Fruit fly (Drosophila melanogaster) whole organism, embryonic: ENCODE results near the gene pHCl-2.
A peak's percentile ranks its signal among the peaks of the same experiment; 100 is the strongest.

Experiments used
- BEAF-32 ChIP-seq: fragments of 200-800 bp; sonication (Bioruptor generic); optimal IDR thresholded peaks from 3 replicates; lab custom pipeline; 2017; ENCODE audit warnings: missing biosample characterization, missing genetic modification characterization, mild to moderate bottlenecking, moderate library complexity, missing genetic modification reagents
- CG10267 ChIP-seq: fragments of 200-800 bp; sonication (Bioruptor generic); optimal IDR thresholded peaks from 2 replicates; lab custom pipeline; 2018; ENCODE audit warnings: missing biosample characterization, mild to moderate bottlenecking, missing genetic modification characterization, moderate library complexity
- CG11247 ChIP-seq: fragments of 200-800 bp; sonication (Bioruptor generic); IDR thresholded peaks from 2 replicates; pipeline ENCODE4 v1.3.6; 2022; ENCODE audit warnings: missing biosample characterization, missing genetic modification characterization
- CG12104 ChIP-seq: fragments of 200-800 bp; sonication (Bioruptor generic); optimal IDR thresholded peaks from 3 replicates; lab custom pipeline; 2016; ENCODE audit warnings: missing biosample characterization, missing genetic modification characterization
- CG12942 ChIP-seq: fragments of 200-800 bp; sonication (Bioruptor generic); optimal IDR thresholded peaks from 3 replicates; lab custom pipeline; 2016; ENCODE audit warnings: missing biosample characterization, missing genetic modification characterization
- CG14667 ChIP-seq: fragments of 200-800 bp; sonication (Bioruptor generic); IDR thresholded peaks from 2 replicates; pipeline ENCODE4 v1.3.6; 2022; ENCODE audit warnings: missing biosample characterization, missing genetic modification characterization
- CG14860 ChIP-seq: fragments of 200-800 bp; sonication (Bioruptor generic); IDR thresholded peaks from 3 replicates; pipeline ENCODE4 v1.3.6; 2022; ENCODE audit warnings: missing biosample characterization, missing genetic modification characterization; ENCODE audit not compliant: partially characterized antibody
- CG15514 ChIP-seq: fragments of 200-800 bp; sonication (Bioruptor generic); optimal IDR thresholded peaks from 3 replicates; lab custom pipeline; 2017; ENCODE audit warnings: missing biosample characterization, missing genetic modification characterization, mild to moderate bottlenecking, moderate library complexity, missing genetic modification reagents
- CG1603 ChIP-seq: fragments of 200-800 bp; sonication (Bioruptor generic); optimal IDR thresholded peaks from 2 replicates; lab custom pipeline; 2019; ENCODE audit warnings: missing biosample characterization, mild to moderate bottlenecking, missing genetic modification characterization, moderate library complexity
- CG17361 ChIP-seq: fragments of 200-800 bp; sonication (Bioruptor generic); IDR thresholded peaks from 3 replicates; pipeline ENCODE4 v1.3.6; 2022; ENCODE audit warnings: missing biosample characterization, missing genetic modification characterization
- CG17912 ChIP-seq: fragments of 200-800 bp; sonication (Bioruptor generic); optimal IDR thresholded peaks from 2 replicates; lab custom pipeline; 2018; ENCODE audit warnings: missing biosample characterization, mild to moderate bottlenecking, missing genetic modification characterization
- CG18619 ChIP-seq: fragments of 200-800 bp; sonication (Bioruptor generic); optimal IDR thresholded peaks from 3 replicates; lab custom pipeline; 2017; ENCODE audit warnings: missing biosample characterization, mild to moderate bottlenecking, missing genetic modification characterization
- CG2116 ChIP-seq: fragments of 200-800 bp; sonication (Bioruptor generic); optimal IDR thresholded peaks from 3 replicates; lab custom pipeline; 2018; ENCODE audit warnings: missing biosample characterization, mild to moderate bottlenecking, missing genetic modification characterization
- CG2678 ChIP-seq: fragments of 200-800 bp; sonication (Bioruptor generic); optimal IDR thresholded peaks from 3 replicates; lab custom pipeline; 2019; ENCODE audit warnings: missing biosample characterization, mild to moderate bottlenecking, missing genetic modification characterization, moderate library complexity
- CG2875 ChIP-seq: fragments of 200-800 bp; sonication (Bioruptor generic); optimal IDR thresholded peaks from 2 replicates; lab custom pipeline; 2017; ENCODE audit warnings: missing biosample characterization, mild to moderate bottlenecking, missing genetic modification characterization, missing genetic modification reagents
- CG34224 ChIP-seq: fragments of 200-800 bp; sonication (Bioruptor generic); IDR thresholded peaks from 3 replicates; pipeline ENCODE4 v1.3.6; 2022; ENCODE audit warnings: missing biosample characterization, missing genetic modification characterization; ENCODE audit not compliant: partially characterized antibody
- CG3995 ChIP-seq: fragments of 200-800 bp; sonication (Bioruptor generic); optimal IDR thresholded peaks from 3 replicates; lab custom pipeline; 2016; ENCODE audit warnings: missing biosample characterization, missing genetic modification characterization
- CG6654 ChIP-seq: fragments of 200-800 bp; sonication (Bioruptor generic); optimal IDR thresholded peaks from 2 replicates; lab custom pipeline; 2017; ENCODE audit warnings: missing biosample characterization, mild to moderate bottlenecking, missing genetic modification characterization
- CG7839 ChIP-seq: fragments of 200-800 bp; sonication (Bioruptor generic); optimal IDR thresholded peaks from 3 replicates; lab custom pipeline; 2018; ENCODE audit warnings: missing biosample characterization, mild to moderate bottlenecking, missing genetic modification characterization, moderate library complexity
- CG7963 ChIP-seq: fragments of 200-800 bp; sonication (Bioruptor generic); IDR thresholded peaks from 3 replicates; pipeline ENCODE4 v1.3.6; 2022; ENCODE audit warnings: missing biosample characterization, missing genetic modification characterization; ENCODE audit not compliant: partially characterized antibody
- CG9817 ChIP-seq: fragments of 200-800 bp; sonication (Bioruptor generic); optimal IDR thresholded peaks from 2 replicates; lab custom pipeline; 2018; ENCODE audit warnings: missing biosample characterization, mild to moderate bottlenecking, missing genetic modification characterization, moderate library complexity
- CkIIα-i1 ChIP-seq: fragments of 200-800 bp; sonication (Bioruptor generic); IDR thresholded peaks from 2 replicates; pipeline ENCODE4 v1.3.6; 2022; ENCODE audit warnings: missing biosample characterization, missing genetic modification characterization
- D19B ChIP-seq: fragments of 200-800 bp; sonication (Bioruptor generic); optimal IDR thresholded peaks from 2 replicates; lab custom pipeline; 2017; ENCODE audit warnings: missing biosample characterization, mild to moderate bottlenecking, missing genetic modification characterization
- Dad ChIP-seq: fragments of 200-800 bp; sonication (Bioruptor generic); optimal IDR thresholded peaks from 3 replicates; lab custom pipeline; 2016; ENCODE audit warnings: missing biosample characterization, missing genetic modification characterization
- Fer2 ChIP-seq: fragments of 200-800 bp; sonication (Bioruptor generic); optimal IDR thresholded peaks from 2 replicates; lab custom pipeline; 2018; ENCODE audit warnings: missing biosample characterization, mild to moderate bottlenecking, missing genetic modification characterization, moderate library complexity
- MESR4 ChIP-seq: fragments of 200-800 bp; sonication (Bioruptor generic); optimal IDR thresholded peaks from 2 replicates; lab custom pipeline; 2018; ENCODE audit warnings: missing biosample characterization, mild to moderate bottlenecking, missing genetic modification characterization, moderate library complexity
- MTF-1 ChIP-seq: fragments of 200-800 bp; sonication (Bioruptor generic); optimal IDR thresholded peaks from 2 replicates; lab custom pipeline; 2018; ENCODE audit warnings: missing biosample characterization, mild to moderate bottlenecking, missing genetic modification characterization, borderline replicate concordance
- Neu2 ChIP-seq: fragments of 200-800 bp; sonication (Bioruptor generic); optimal IDR thresholded peaks from 3 replicates; lab custom pipeline; 2016; ENCODE audit warnings: missing biosample characterization, missing genetic modification characterization, borderline replicate concordance
- Rx ChIP-seq: fragments of 200-800 bp; sonication (Bioruptor generic); IDR thresholded peaks from 2 replicates; pipeline ENCODE4 v1.3.6; 2022; ENCODE audit warnings: missing biosample characterization, missing genetic modification characterization
- Side ChIP-seq: fragments of 200-800 bp; sonication (Bioruptor generic); optimal IDR thresholded peaks from 2 replicates; lab custom pipeline; 2016; ENCODE audit warnings: missing biosample characterization, missing genetic modification characterization
- Spps ChIP-seq: fragments of 200-800 bp; sonication (Bioruptor generic); optimal IDR thresholded peaks from 2 replicates; lab custom pipeline; 2018; ENCODE audit warnings: missing biosample characterization, mild to moderate bottlenecking, missing genetic modification characterization
- TFAM ChIP-seq: fragments of 200-800 bp; sonication (Bioruptor generic); optimal IDR thresholded peaks from 2 replicates; lab custom pipeline; 2017; ENCODE audit warnings: missing biosample characterization, missing genetic modification characterization, inconsistent platforms
- YL-1 ChIP-seq: fragments of 200-800 bp; sonication (Bioruptor generic); optimal IDR thresholded peaks from 3 replicates; lab custom pipeline; 2017; ENCODE audit warnings: missing biosample characterization, mild to moderate bottlenecking, missing genetic modification characterization
- az2 ChIP-seq: fragments of 200-800 bp; sonication (Bioruptor generic); optimal IDR thresholded peaks from 3 replicates; lab custom pipeline; 2016; ENCODE audit warnings: missing biosample characterization, missing genetic modification characterization
- bbx ChIP-seq: fragments of 200-800 bp; sonication (Bioruptor generic); IDR thresholded peaks from 2 replicates; pipeline ENCODE4 v1.3.6; 2022; ENCODE audit warnings: missing biosample characterization, missing genetic modification characterization; ENCODE audit not compliant: partially characterized antibody
- crp ChIP-seq, 2 experiments: fragments of 200-800 bp; sonication (Bioruptor generic); optimal IDR thresholded peaks; 2 replicates in 1 of 2; 3 replicates in 1 of 2; lab custom pipeline; 2017; ENCODE audit warnings: missing biosample characterization in 2 of 2, missing genetic modification characterization in 2 of 2, mild to moderate bottlenecking in 1 of 2, moderate library complexity in 1 of 2
- fd102C ChIP-seq: fragments of 200-800 bp; sonication (Bioruptor generic); optimal IDR thresholded peaks from 2 replicates; lab custom pipeline; 2018; ENCODE audit warnings: missing biosample characterization, mild to moderate bottlenecking, missing genetic modification characterization, moderate library complexity
- gcm2 ChIP-seq: fragments of 200-800 bp; sonication (Bioruptor generic); optimal IDR thresholded peaks from 2 replicates; lab custom pipeline; 2016; ENCODE audit warnings: missing biosample characterization, missing genetic modification characterization
- ind ChIP-seq: fragments of 200-800 bp; sonication (Bioruptor generic); optimal IDR thresholded peaks from 3 replicates; lab custom pipeline; 2016; ENCODE audit warnings: missing biosample characterization, missing genetic modification characterization
- inv ChIP-seq: fragments of 200-800 bp; sonication (Bioruptor generic); IDR thresholded peaks from 2 replicates; pipeline ENCODE4 v1.3.6; 2022; ENCODE audit warnings: missing biosample characterization, missing genetic modification characterization; ENCODE audit not compliant: partially characterized antibody
- nerfin-1 ChIP-seq: fragments of 200-800 bp; sonication (Bioruptor generic); optimal IDR thresholded peaks from 3 replicates; lab custom pipeline; 2019; ENCODE audit warnings: missing biosample characterization, mild to moderate bottlenecking, missing genetic modification characterization, moderate library complexity
- odd ChIP-seq: fragments of 200-800 bp; sonication (Bioruptor generic); optimal IDR thresholded peaks from 2 replicates; lab custom pipeline; 2017; ENCODE audit warnings: missing biosample characterization, mild to moderate bottlenecking, missing genetic modification characterization
- onecut ChIP-seq: fragments of 200-800 bp; sonication (Bioruptor generic); IDR thresholded peaks from 2 replicates; pipeline ENCODE4 v1.3.6; 2022; ENCODE audit warnings: missing biosample characterization, missing genetic modification characterization
- psq ChIP-seq: fragments of 200-800 bp; sonication (Bioruptor generic); optimal IDR thresholded peaks from 2 replicates; lab custom pipeline; 2017; ENCODE audit warnings: missing biosample characterization, missing genetic modification characterization
- pzg ChIP-seq: fragments of 200-800 bp; sonication (Bioruptor generic); optimal IDR thresholded peaks from 3 replicates; lab custom pipeline; 2018; ENCODE audit warnings: missing biosample characterization, mild to moderate bottlenecking, missing genetic modification characterization, moderate library complexity
- row ChIP-seq: fragments of 200-800 bp; sonication (Bioruptor generic); IDR thresholded peaks from 3 replicates; pipeline ENCODE4 v1.3.6; 2022; ENCODE audit warnings: missing biosample characterization, missing genetic modification characterization
- scrt ChIP-seq: fragments of 200-800 bp; sonication (Bioruptor generic); optimal IDR thresholded peaks from 2 replicates; lab custom pipeline; 2018; ENCODE audit warnings: missing biosample characterization, mild to moderate bottlenecking, missing genetic modification characterization, moderate library complexity
- sug ChIP-seq: fragments of 200-800 bp; optimal IDR thresholded peaks from 2 replicates; lab custom pipeline; 2019; ENCODE audit warnings: missing biosample characterization, mild to moderate bottlenecking, missing genetic modification characterization, moderate library complexity
- unpg ChIP-seq: fragments of 200-800 bp; sonication (Bioruptor generic); optimal IDR thresholded peaks from 3 replicates; lab custom pipeline; 2018; ENCODE audit warnings: missing biosample characterization, mild to moderate bottlenecking, missing genetic modification characterization, moderate library complexity

pHCl-2 gene

DNA sequence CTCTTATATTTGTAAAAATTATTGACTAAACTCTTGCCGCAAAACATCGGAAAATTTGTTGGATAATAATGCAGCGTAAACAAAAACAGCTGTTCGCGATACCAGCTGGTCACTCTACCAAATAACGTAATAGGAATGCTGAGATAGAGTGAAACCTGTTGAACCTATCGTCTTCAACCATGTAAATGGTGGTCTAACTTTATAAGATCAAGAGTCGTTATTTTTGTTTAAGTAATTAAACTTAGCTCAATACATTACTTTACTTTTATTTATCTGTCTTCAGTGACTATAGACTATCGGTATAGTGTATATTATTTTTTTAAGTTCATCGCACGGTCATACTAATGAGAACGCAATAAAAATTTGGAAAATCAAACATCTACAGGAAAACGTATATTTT lies 50.4 kb downstream of the pHCl-2 start, which contains the start of the genes CG1750 and spn-F (continued):
- TF ChIP-seq CkIIα-i1 (no peak), MESR4 (GFP tag; lab: Kevin White, UChicago) (no peak), CG2875 (GFP tag; lab: Kevin White, UChicago) (no peak), Rx (GFP tag; lab: Robert Waterston, UW) (no peak), gcm2 (GFP tag; lab: Kevin White, UChicago) (no peak), CG15514 (GFP tag; lab: Kevin White, UChicago) (peak; percentile 23), sug (tag; lab: Kevin White, UChicago) (peak; percentile 13), CG34224 (GFP tag; lab: Robert Waterston, UW) (peak; percentile 49; the same call in 2 of the 3 replicates), nerfin-1 (tag; lab: Kevin White, UChicago) (no peak), onecut (GFP tag; lab: Robert Waterston, UW) (no peak), CG14667 (GFP tag; lab: Robert Waterston, UW) (no peak), CG11247 (no peak), fd102C (GFP tag; lab: Kevin White, UChicago) (no peak), CG7963 (no peak), CG2116 (GFP tag; lab: Kevin White, UChicago) (peak; percentile 45), Side (GFP tag; lab: Kevin White, UChicago) (no peak), bbx (peak; percentile 48; the same call in 1 of the 2 replicates), crp (GFP tag; optimal IDR thresholded peaks at IDR 0.05; lab: Kevin White, UChicago) (peak; percentile 81 to 95), Spps (tag; lab: Kevin White, UChicago) (no peak), psq (GFP tag; lab: Kevin White, UChicago) (no peak), CG12104 (GFP tag; lab: Kevin White, UChicago) (no peak), CG7839 (tag; lab: Kevin White, UChicago) (no peak), CG2678 (no peak), CG14860 (GFP tag; lab: Robert Waterston, UW) (peak; percentile 49; the same call in 2 of the 3 replicates), CG10267 (tag; lab: Kevin White, UChicago) (no peak), pzg (GFP tag; lab: Kevin White, UChicago) (peak; percentile 61), inv (peak; percentile 56), D19B (GFP tag; lab: Kevin White, UChicago) (no peak), CG3995 (GFP tag; lab: Kevin White, UChicago) (peak; percentile 84), CG18619 (no peak), CG12942 (GFP tag; lab: Kevin White, UChicago) (no peak), Dad (GFP tag; lab: Kevin White, UChicago) (no peak), CG6654 (GFP tag; lab: Kevin White, UChicago) (no peak), CG17912 (no peak), scrt (GFP tag; lab: Kevin White, UChicago) (peak; percentile 91), TFAM (no peak), az2 (GFP tag; lab: Kevin White, UChicago) (no peak), BEAF-32 (GFP tag; lab: Kevin White, UChicago) (peak; percentile 82), ind (GFP tag; lab: Kevin White, UChicago) (no peak), Fer2 (tag; lab: Kevin White, UChicago) (no peak), YL-1 (GFP tag; lab: Kevin White, UChicago) (peak; percentile 43), CG1603 (tag; lab: Kevin White, UChicago) (peak; percentile 5), odd (GFP tag; lab: Kevin White, UChicago) (no peak), row (GFP tag; lab: Robert Waterston, UW) (peak; percentile 75), MTF-1 (no peak), CG17361 (GFP tag; lab: Robert Waterston, UW) (0 out of 3 replicates have a peak, but pooled peaks have one; percentile 19), Neu2 (no peak), CG9817 (tag; lab: Kevin White, UChicago) (no peak), unpg (GFP tag; lab: Kevin White, UChicago) (no peak)
